Worm (Caenorhabditis elegans) whole organism, L1 larva: ENCODE measurements around the gene lam-1.
A peak's percentile ranks its signal among the peaks of the same experiment; 100 is the strongest.

Experiments
- C16A3.4 ChIP-seq: fragments of 150-350 bp; optimal IDR thresholded peaks from 2 replicates; lab custom pipeline; 2014; ENCODE audit warnings: missing biosample characterization, missing genetic modification characterization
- C34B4.2 ChIP-seq: sonication (generic microtip); optimal IDR thresholded peaks from 2 replicates; lab custom pipeline; 2017; ENCODE audit warnings: mild to moderate bottlenecking, missing genetic modification characterization, missing compliant biosample characterization
- F16B12.6 ChIP-seq: fragments of 150-350 bp; optimal IDR thresholded peaks from 2 replicates; lab custom pipeline; 2014; ENCODE audit warnings: missing biosample characterization, missing genetic modification characterization
- aha-1 ChIP-seq: fragments of 150-350 bp; optimal IDR thresholded peaks from 2 replicates; lab custom pipeline; 2014; ENCODE audit warnings: missing biosample characterization, missing genetic modification characterization
- ama-1 ChIP-seq: fragments of 150-350 bp; optimal IDR thresholded peaks from 2 replicates; lab custom pipeline; 2014
- ceh-8 ChIP-seq: fragments of 200-800 bp; sonication (Bioruptor generic); optimal IDR thresholded peaks from 2 replicates; lab custom pipeline; 2018; ENCODE audit warnings: mild to moderate bottlenecking, missing genetic modification characterization, moderate library complexity, missing compliant biosample characterization
- dpl-1 ChIP-seq, 3 experiments: fragments of 150-350 bp in 2 of 3; sonication (generic microtip) in 1 of 3; optimal IDR thresholded peaks; 2 replicates each; lab custom pipeline; 2014 to 2017; ENCODE audit warnings: missing biosample characterization in 3 of 3, missing genetic modification characterization in 3 of 3, missing genetic modification reagents in 3 of 3
- dsc-1 ChIP-seq: sonication (generic microtip); optimal IDR thresholded peaks from 2 replicates; lab custom pipeline; 2016; ENCODE audit warnings: mild to moderate bottlenecking, missing genetic modification characterization, missing compliant biosample characterization
- efl-3 ChIP-seq: fragments of 200-800 bp; sonication (Bioruptor generic); optimal IDR thresholded peaks from 2 replicates; lab custom pipeline; 2018; ENCODE audit warnings: mild to moderate bottlenecking, missing genetic modification characterization, missing compliant biosample characterization
- elt-2 ChIP-seq: sonication (generic microtip); optimal IDR thresholded peaks from 2 replicates; lab custom pipeline; 2016; ENCODE audit warnings: missing genetic modification characterization, mild to moderate bottlenecking, inconsistent platforms, missing compliant biosample characterization, missing genetic modification reagents
- elt-3 ChIP-seq, 6 experiments: fragments of 150-350 bp in 1 of 6; sonication (generic microtip); optimal IDR thresholded peaks; 2 replicates each; lab custom pipeline; 2017 to 2018; ENCODE audit warnings: missing biosample characterization in 6 of 6, missing genetic modification characterization in 6 of 6, inconsistent platforms in 1 of 6
- ets-5 ChIP-seq: fragments of 200-800 bp; sonication (Bioruptor generic); IDR thresholded peaks from 2 replicates; pipeline ENCODE4 v1.3.6; 2022; ENCODE audit warnings: missing genetic modification characterization, missing compliant biosample characterization
- fkh-10 ChIP-seq: sonication (generic microtip); optimal IDR thresholded peaks from 2 replicates; lab custom pipeline; 2017; ENCODE audit warnings: missing biosample characterization, missing genetic modification reagents, missing genetic modification characterization
- fkh-4 ChIP-seq: sonication (generic microtip); optimal IDR thresholded peaks from 2 replicates; lab custom pipeline; 2016; ENCODE audit warnings: missing compliant biosample characterization, missing genetic modification characterization, borderline replicate concordance
- fkh-8 ChIP-seq: sonication (generic microtip); optimal IDR thresholded peaks from 2 replicates; lab custom pipeline; 2016; ENCODE audit warnings: mild to moderate bottlenecking, missing genetic modification characterization, missing compliant biosample characterization
- fos-1 ChIP-seq: fragments of 150-350 bp; optimal IDR thresholded peaks from 2 replicates; lab custom pipeline; 2014; ENCODE audit warnings: missing biosample characterization, missing genetic modification characterization
- grh-1 ChIP-seq: fragments of 200-800 bp; sonication (Bioruptor generic); IDR thresholded peaks from 2 replicates; pipeline ENCODE4 v1.3.6; 2022; ENCODE audit warnings: missing genetic modification reagents, missing genetic modification characterization, missing compliant biosample characterization
- hpl-2 ChIP-seq: fragments of 150-350 bp; optimal IDR thresholded peaks from 2 replicates; lab custom pipeline; 2014; ENCODE audit warnings: missing biosample characterization, missing genetic modification reagents, missing genetic modification characterization
- isw-1 ChIP-seq: fragments of 200-800 bp; sonication (Bioruptor generic); IDR thresholded peaks from 2 replicates; pipeline ENCODE4 v1.3.6; 2022; ENCODE audit warnings: missing genetic modification characterization, missing compliant biosample characterization
- lin-13 ChIP-seq: fragments of 150-350 bp; optimal IDR thresholded peaks from 2 replicates; lab custom pipeline; 2014; ENCODE audit warnings: missing biosample characterization, missing genetic modification reagents, missing genetic modification characterization
- lin-14 ChIP-seq: fragments of 200-800 bp; sonication (Bioruptor generic); optimal IDR thresholded peaks from 2 replicates; lab custom pipeline; 2018; ENCODE audit warnings: mild to moderate bottlenecking, missing genetic modification characterization, moderate library complexity, missing compliant biosample characterization
- lin-15B ChIP-seq: fragments of 150-350 bp; sonication (generic microtip); optimal IDR thresholded peaks from 3 replicates; lab custom pipeline; 2014; ENCODE audit warnings: missing biosample characterization, missing genetic modification characterization
- lir-3 ChIP-seq: sonication (generic microtip); optimal IDR thresholded peaks from 2 replicates; lab custom pipeline; 2016; ENCODE audit warnings: mild to moderate bottlenecking, missing genetic modification characterization, moderate library complexity, missing compliant biosample characterization; ENCODE audit not compliant: poor library complexity
- lsy-2 ChIP-seq, 2 experiments: fragments of 150-350 bp; optimal IDR thresholded peaks; 2 replicates each; lab custom pipeline; 2014; ENCODE audit warnings: missing biosample characterization in 2 of 2, missing genetic modification characterization in 2 of 2
- mdl-1 ChIP-seq, 2 experiments: fragments of 150-350 bp; optimal IDR thresholded peaks; 2 replicates each; lab custom pipeline; 2014 to 2017; ENCODE audit warnings: missing biosample characterization in 2 of 2, missing genetic modification characterization in 2 of 2, inconsistent platforms in 1 of 2
- mef-2 ChIP-seq: fragments of 150-350 bp; optimal IDR thresholded peaks from 2 replicates; lab custom pipeline; 2014; ENCODE audit warnings: missing biosample characterization, missing genetic modification characterization
- mep-1 ChIP-seq: fragments of 150-350 bp; optimal IDR thresholded peaks from 2 replicates; lab custom pipeline; 2014; ENCODE audit warnings: missing biosample characterization, missing genetic modification characterization
- nhr-11 ChIP-seq: fragments of 150-350 bp; optimal IDR thresholded peaks from 2 replicates; lab custom pipeline; 2014; ENCODE audit warnings: missing biosample characterization, missing genetic modification characterization
- nhr-19 ChIP-seq: fragments of 200-800 bp; sonication (Bioruptor generic); conservative IDR thresholded peaks from 2 replicates; pipeline ENCODE4 v1.3.6; 2022; ENCODE audit warnings: missing genetic modification characterization, missing compliant biosample characterization
- nhr-20 ChIP-seq: sonication (generic microtip); optimal IDR thresholded peaks from 2 replicates; lab custom pipeline; 2016; ENCODE audit warnings: mild to moderate bottlenecking, missing genetic modification characterization, missing compliant biosample characterization
- nhr-71 ChIP-seq: sonication (generic microtip); optimal IDR thresholded peaks from 2 replicates; lab custom pipeline; 2016; ENCODE audit warnings: mild to moderate bottlenecking, missing genetic modification characterization, moderate library complexity, missing compliant biosample characterization
- nhr-77 ChIP-seq: fragments of 150-350 bp; optimal IDR thresholded peaks from 2 replicates; lab custom pipeline; 2014; ENCODE audit warnings: missing biosample characterization, missing genetic modification characterization
- pag-3 ChIP-seq: sonication (generic microtip); optimal IDR thresholded peaks from 2 replicates; lab custom pipeline; 2017; ENCODE audit warnings: missing genetic modification characterization, mild to moderate bottlenecking, missing compliant biosample characterization, antibody characterized with exemption, borderline replicate concordance; ENCODE audit not compliant: insufficient read depth
- rnt-1 ChIP-seq: sonication (generic microtip); optimal IDR thresholded peaks from 2 replicates; lab custom pipeline; 2016; ENCODE audit warnings: mild to moderate bottlenecking, missing genetic modification characterization, moderate library complexity, missing compliant biosample characterization
- snpc-4 ChIP-seq: fragments of 150-350 bp; optimal IDR thresholded peaks from 2 replicates; lab custom pipeline; 2014; ENCODE audit warnings: missing biosample characterization, missing genetic modification characterization
- snu-23 ChIP-seq: sonication (generic microtip); optimal IDR thresholded peaks from 2 replicates; lab custom pipeline; 2016; ENCODE audit warnings: missing genetic modification characterization, missing compliant biosample characterization
- sptf-1 ChIP-seq: fragments of 150-350 bp; optimal IDR thresholded peaks from 2 replicates; lab custom pipeline; 2014; ENCODE audit warnings: missing biosample characterization, missing genetic modification characterization
- swsn-7 ChIP-seq: sonication (generic microtip); optimal IDR thresholded peaks from 2 replicates; lab custom pipeline; 2016; ENCODE audit warnings: missing genetic modification characterization, missing compliant biosample characterization
- unc-130 ChIP-seq: fragments of 150-350 bp; optimal IDR thresholded peaks from 2 replicates; lab custom pipeline; 2017; ENCODE audit warnings: missing biosample characterization, missing genetic modification characterization, inconsistent platforms
- unc-62 ChIP-seq: fragments of 150-350 bp; optimal IDR thresholded peaks from 2 replicates; lab custom pipeline; 2014; ENCODE audit warnings: missing biosample characterization, missing genetic modification reagents, missing genetic modification characterization
- unc-86 ChIP-seq: sonication (generic microtip); optimal IDR thresholded peaks from 2 replicates; lab custom pipeline; 2016; ENCODE audit warnings: missing genetic modification characterization, missing compliant biosample characterization
- unc-98 ChIP-seq: fragments of 200-800 bp; sonication (Bioruptor generic); IDR thresholded peaks from 2 replicates; pipeline ENCODE4 v1.3.6; 2022; ENCODE audit warnings: missing genetic modification characterization, missing compliant biosample characterization
- xbp-1 ChIP-seq: sonication (generic microtip); optimal IDR thresholded peaks from 2 replicates; lab custom pipeline; 2016; ENCODE audit warnings: missing genetic modification characterization, missing compliant biosample characterization
- zip-4 ChIP-seq: fragments of 200-800 bp; sonication (Bioruptor generic); optimal IDR thresholded peaks from 2 replicates; lab custom pipeline; 2018; ENCODE audit warnings: mild to moderate bottlenecking, missing genetic modification characterization, moderate library complexity, missing compliant biosample characterization
- ztf-4 ChIP-seq: fragments of 150-350 bp; optimal IDR thresholded peaks from 2 replicates; lab custom pipeline; 2014; ENCODE audit warnings: missing biosample characterization, missing genetic modification characterization

Gene lam-1

DNA sequence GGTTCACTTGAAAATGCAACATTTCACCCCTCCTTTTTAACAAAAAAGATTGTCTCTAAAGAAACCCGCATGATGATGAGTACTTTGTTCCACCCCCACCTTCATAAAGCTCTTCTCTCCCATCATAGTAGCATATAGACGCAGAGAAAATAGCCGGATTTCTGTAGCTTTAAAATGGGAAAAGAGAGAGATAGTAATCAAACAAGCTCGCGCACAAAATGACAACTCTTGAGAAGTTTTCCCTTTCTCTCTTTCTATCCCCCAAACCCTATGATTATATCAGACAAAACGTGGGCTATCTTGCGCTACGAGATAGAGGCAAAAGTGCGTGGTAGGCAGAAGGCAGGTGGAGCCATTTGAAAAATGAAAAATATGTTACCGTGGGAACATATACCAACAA is 29.4 kb downstream of the lam-1 start:
- TF ChIP-seq snu-23 = no peak
- TF ChIP-seq nhr-77 = peak; percentile 44

DNA sequence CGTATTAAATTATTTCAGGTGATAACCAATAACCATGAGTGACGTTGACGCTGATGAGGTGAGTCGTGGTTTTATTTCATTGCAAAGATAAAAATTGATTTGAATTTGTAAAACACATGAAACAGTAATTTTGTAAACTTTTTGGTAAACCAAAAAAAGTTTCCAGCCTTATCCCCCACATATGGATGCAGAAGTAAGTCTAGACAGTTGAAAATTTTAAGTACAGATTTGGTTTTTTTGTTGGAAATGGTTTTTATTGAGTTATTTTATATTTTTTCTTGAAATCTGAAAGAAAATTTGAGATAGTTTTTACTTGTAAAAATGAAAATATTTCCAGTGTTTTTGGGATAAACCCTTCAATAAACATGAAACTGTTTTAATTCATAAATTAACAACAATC is 31.4 kb downstream of the lam-1 start, which contains the start of gene tni-4:
tni-4 (plus strand) TSS at position 19 of the 400 bp plus-strand sequence.
- no peak for TF ChIP-seq pag-3
- TF ChIP-seq unc-62 (GFP tag; lab: Kevin White, UChicago) = no peak
- no peak for TF ChIP-seq fkh-8 (tag; lab: Kevin White, UChicago)
- TF ChIP-seq snu-23 = no peak
- TF ChIP-seq lsy-2 (tag; optimal IDR thresholded peaks at IDR 0.05; lab: Kevin White, UChicago) = no peak
- TF ChIP-seq ama-1 (lab: Kevin White, UChicago) = no peak
- no peak for TF ChIP-seq zip-4
- TF ChIP-seq fkh-10 = no peak
- no peak for TF ChIP-seq lir-3 (tag; lab: Kevin White, UChicago)
- TF ChIP-seq C34B4.2 (tag; lab: Kevin White, UChicago) = no peak
- no peak for TF ChIP-seq unc-86 (tag; lab: Kevin White, UChicago)
- TF ChIP-seq unc-130 = no peak
- no peak for TF ChIP-seq elt-2 (tag; lab: Kevin White, UChicago)
- TF ChIP-seq isw-1 (GFP tag; lab: Robert Waterston, UW) = no peak
- TF ChIP-seq dpl-1 (GFP tag; optimal IDR thresholded peaks at IDR 0.05; lab: Kevin White, UChicago) = no peak
- no peak for TF ChIP-seq nhr-19 (GFP tag; lab: Robert Waterston, UW)

DNA sequence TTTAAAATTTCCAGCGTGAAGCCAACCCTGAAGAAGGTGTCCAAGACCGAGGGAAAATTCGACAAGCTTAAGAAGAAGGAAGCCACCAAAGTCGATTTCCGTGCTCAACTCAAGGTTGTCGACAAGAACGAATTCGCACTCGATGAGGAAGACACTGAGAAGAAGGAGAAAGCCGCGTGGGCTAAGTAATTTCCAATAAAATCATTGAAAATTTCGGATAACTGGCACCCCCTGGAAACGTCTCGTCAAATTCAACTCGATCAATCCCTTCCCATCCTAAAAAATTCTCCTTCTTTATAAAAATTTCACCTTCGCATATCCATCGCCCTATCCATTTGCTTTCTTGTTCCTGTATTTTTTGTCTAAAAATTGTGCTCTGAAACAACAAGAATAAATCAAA is 33.6 kb downstream of the lam-1 start:
- TF ChIP-seq unc-86 (tag; lab: Kevin White, UChicago) (no peak), unc-98 (GFP tag; lab: Robert Waterston, UW) (no peak), aha-1 (tag; lab: Kevin White, UChicago) (no peak), fkh-4 (tag; lab: Kevin White, UChicago) (no peak), xbp-1 (tag; lab: Kevin White, UChicago) (no peak), ets-5 (GFP tag; lab: Robert Waterston, UW) (no peak), ztf-4 (tag; lab: Kevin White, UChicago) (no peak), sptf-1 (tag; lab: Kevin White, UChicago) (no peak), lsy-2 (tag; optimal IDR thresholded peaks at IDR 0.05; lab: Kevin White, UChicago) (no peak), lin-13 (GFP tag; lab: Kevin White, UChicago) (no peak), mef-2 (tag; lab: Kevin White, UChicago) (no peak), dpl-1 (GFP tag; optimal IDR thresholded peaks at IDR 0.05; lab: Kevin White, UChicago) (no peak), efl-3 (GFP tag; lab: Kevin White, UChicago) (no peak)
- TF ChIP-seq, all 84 proteins: peak for 0

DNA sequence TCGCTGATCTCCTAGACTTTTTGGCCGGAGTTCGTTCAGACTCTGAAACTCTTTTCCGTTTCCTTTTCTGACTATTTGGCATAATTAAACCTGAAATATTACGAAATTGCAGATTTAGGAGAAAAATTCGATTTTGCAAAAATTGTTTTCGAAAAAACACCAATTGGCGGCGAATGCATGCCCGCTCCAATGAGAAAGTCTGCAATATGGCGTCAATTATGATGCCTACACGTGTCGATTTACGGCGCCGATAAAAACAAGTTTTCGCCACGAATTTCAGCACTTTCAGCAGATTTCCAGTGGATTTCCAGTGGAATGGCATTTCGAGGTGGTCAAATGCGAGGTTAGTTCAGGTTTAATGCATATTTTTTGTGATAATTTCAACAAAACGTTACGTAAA is 36.3 kb downstream of the lam-1 start, which contains the start of the genes Y59E9AL.36 and nbet-1:
Y59E9AL.36 (minus strand) TSS at position 92 of the 400 bp plus-strand sequence.
nbet-1 (plus strand) TSS at position 112 of the 400 bp plus-strand sequence.
- TF ChIP-seq F16B12.6 (tag; lab: Kevin White, UChicago) (peak; percentile 97), mep-1 (tag; lab: Kevin White, UChicago) (peak; percentile 86), grh-1 (GFP tag; lab: Robert Waterston, UW) (peak; percentile 65), snpc-4 (tag; lab: Kevin White, UChicago) (peak; percentile 45), lin-15B (tag; lab: Kevin White, UChicago) (peak; percentile 97), nhr-11 (tag; lab: Kevin White, UChicago) (peak; percentile 54), unc-130 (peak; percentile 89), rnt-1 (peak; percentile 84), isw-1 (GFP tag; lab: Robert Waterston, UW) (peak; percentile 64), dpl-1 (GFP tag; optimal IDR thresholded peaks at IDR 0.05; lab: Kevin White, UChicago) (peak; percentile 84 to 90 (median 89)), hpl-2 (GFP tag; lab: Kevin White, UChicago) (peak; percentile 15), lin-14 (GFP tag; lab: Kevin White, UChicago) (peak; percentile 73), aha-1 (tag; lab: Kevin White, UChicago) (no peak), snu-23 (peak; percentile 84), swsn-7 (tag; lab: Kevin White, UChicago) (peak; percentile 63), C16A3.4 (tag; lab: Kevin White, UChicago) (peak; percentile 90), dsc-1 (tag; lab: Kevin White, UChicago) (peak; percentile 51), nhr-20 (peak; percentile 72), unc-86 (tag; lab: Kevin White, UChicago) (peak; percentile 56), elt-3 (tag; optimal IDR thresholded peaks at IDR 0.05; lab: Kevin White, UChicago) (peak in 2 of 6 experiments; percentile 37 to 40), unc-98 (GFP tag; lab: Robert Waterston, UW) (no peak), fos-1 (tag; lab: Kevin White, UChicago) (peak; percentile 57), efl-3 (GFP tag; lab: Kevin White, UChicago) (no peak), ceh-8 (no peak), nhr-19 (GFP tag; lab: Robert Waterston, UW) (peak; percentile 53), mdl-1 (tag; optimal IDR thresholded peaks at IDR 0.05; lab: Kevin White, UChicago) (peak in 1 of 2 experiments; percentile 78), nhr-71 (tag; lab: Kevin White, UChicago) (peak; percentile 82), lin-13 (GFP tag; lab: Kevin White, UChicago) (peak; percentile 61), lsy-2 (tag; optimal IDR thresholded peaks at IDR 0.05; lab: Kevin White, UChicago) (peak; percentile 81 to 90), elt-2 (tag; lab: Kevin White, UChicago) (peak; percentile 15)
